Worm (Caenorhabditis elegans) whole organism, L4 larva: ENCODE data around the gene ZC8.6.
A peak's percentile ranks its signal among the peaks of the same experiment; 100 is the strongest.

ENCODE experiments used
- F44E2.7 ChIP-seq: fragments of 200-800 bp; sonication (Bioruptor generic); IDR thresholded peaks from 2 replicates; pipeline ENCODE4 v2.1.2; 2022; ENCODE audit warnings: missing genetic modification characterization, missing compliant biosample characterization
- ama-1 ChIP-seq: fragments of 150-350 bp; optimal IDR thresholded peaks from 2 replicates; lab custom pipeline; 2014; ENCODE audit warnings: inconsistent platforms, mixed read lengths
- ceh-28 ChIP-seq: fragments of 150-350 bp; optimal IDR thresholded peaks from 2 replicates; lab custom pipeline; 2014; ENCODE audit warnings: missing biosample characterization, missing genetic modification reagents, missing genetic modification characterization
- daf-12 ChIP-seq: fragments of 150-350 bp; optimal IDR thresholded peaks from 2 replicates; lab custom pipeline; 2014; ENCODE audit warnings: missing biosample characterization, missing genetic modification reagents, missing genetic modification characterization
- fos-1 ChIP-seq: fragments of 150-350 bp; optimal IDR thresholded peaks from 2 replicates; lab custom pipeline; 2014; ENCODE audit warnings: missing biosample characterization, missing genetic modification characterization
- mdl-1 ChIP-seq, 2 experiments: fragments of 150-350 bp in 1 of 2; sonication (generic microtip) in 1 of 2; optimal IDR thresholded peaks; 2 replicates each; lab custom pipeline; 2014 to 2017; ENCODE audit warnings: missing biosample characterization in 2 of 2, missing genetic modification characterization in 2 of 2
- nhr-28 ChIP-seq: fragments of 150-350 bp; optimal IDR thresholded peaks from 2 replicates; lab custom pipeline; 2014; ENCODE audit warnings: missing biosample characterization, missing genetic modification characterization
- nhr-77 ChIP-seq: fragments of 150-350 bp; optimal IDR thresholded peaks from 2 replicates; lab custom pipeline; 2014; ENCODE audit warnings: missing biosample characterization, missing genetic modification characterization
- unc-62 ChIP-seq, 3 experiments: fragments of 150-350 bp in 1 of 3; sonication (generic microtip); optimal IDR thresholded peaks in 2 of 3; peaks in 1 of 3; 1 replicate in 1 of 3; 2 replicates in 2 of 3; lab custom pipeline; 2014 to 2017; ENCODE audit warnings: missing biosample characterization in 3 of 3, missing genetic modification characterization in 3 of 3, missing genetic modification reagents in 3 of 3, missing genotype in 1 of 3
- zag-1 ChIP-seq: fragments of 150-350 bp; optimal IDR thresholded peaks from 2 replicates; lab custom pipeline; 2014; ENCODE audit warnings: missing biosample characterization, missing genetic modification characterization

- TF ChIP-seq daf-12 (tag; lab: Kevin White, UChicago) (no peak), F44E2.7 (GFP tag; lab: Robert Waterston, UW) (no peak), zag-1 (tag; lab: Kevin White, UChicago) (no peak), nhr-77 (tag; lab: Kevin White, UChicago) (no peak), nhr-28 (peak; percentile 19), mdl-1 (tag; optimal IDR thresholded peaks at IDR 0.05; lab: Kevin White, UChicago) (no peak), ama-1 (lab: Kevin White, UChicago) (no peak), ceh-28 (no peak), unc-62 (GFP tag; optimal IDR thresholded peaks at IDR 0.05 in 1 of 2; lab: Kevin White, UChicago) (no peak), unc-62 (tag; optimal IDR thresholded peaks at IDR 0.05; lab: Kevin White, UChicago) (no peak), fos-1 (no peak)
These were observed 16.4 kb upstream of the ZC8.6 start, which contains the start of gene ZC449.7 for ce11 chrX:5013826-5014225.
